Worm (Caenorhabditis elegans): ENCODE results near the gene hsp-90.

DNA sequence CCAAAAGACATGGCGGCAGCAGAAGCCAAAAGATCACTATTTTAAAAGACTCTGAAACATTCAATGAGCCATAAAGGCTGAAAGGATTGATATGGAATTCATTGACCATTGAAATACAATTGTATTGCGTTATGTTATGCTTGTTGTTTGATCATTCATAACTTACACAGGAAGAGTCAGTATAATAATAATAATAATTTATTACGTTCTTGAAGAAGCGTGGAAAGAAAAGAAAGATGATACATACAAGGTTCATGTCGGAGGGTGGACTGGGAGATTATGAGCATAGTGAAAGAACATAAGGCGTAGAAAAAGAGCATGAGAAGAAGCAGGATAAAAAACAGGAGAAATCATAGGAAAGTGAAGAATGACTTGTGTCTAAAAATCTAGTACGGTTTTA, 44.6 kb upstream of the hsp-90 start, which contains the start of gene F43D2.7:
- TF ChIP-seq ceh-43 (GFP tag; optimal IDR thresholded peaks at IDR 0.05) (no peak), snpc-4 (tag; optimal IDR thresholded peaks at IDR 0.05) (no peak), sptf-1 (tag; optimal IDR thresholded peaks at IDR 0.05) (no peak), nhr-28 (tag; optimal IDR thresholded peaks at IDR 0.05) (no peak), unc-120 (tag; optimal IDR thresholded peaks at IDR 0.05; ENCODE audit: poor library complexity, severe bottlenecking) (no peak), pha-4 (tag; optimal IDR thresholded peaks at IDR 0.05) (no peak), nhr-76 (tag; optimal IDR thresholded peaks at IDR 0.05) (no peak), lsy-2 (tag; optimal IDR thresholded peaks at IDR 0.05) (no peak), elt-1 (tag; optimal IDR thresholded peaks at IDR 0.05; ENCODE audit: borderline replicate concordance, insufficient read depth) (no peak)

All from whole organism, mixed stage, embryonic.